Worm (Caenorhabditis elegans) whole organism, L1 larva: ENCODE data around the gene oac-7.

Source experiments
- ces-1 ChIP-seq: fragments of 150-350 bp; optimal IDR thresholded peaks from 2 replicates; lab custom pipeline; 2014; ENCODE audit warnings: missing biosample characterization, missing genetic modification reagents, missing genetic modification characterization
- unc-86 ChIP-seq: sonication (generic microtip); optimal IDR thresholded peaks from 2 replicates; lab custom pipeline; 2016; ENCODE audit warnings: missing genetic modification characterization, missing compliant biosample characterization
- ztf-11 ChIP-seq, 2 experiments: sonication (generic microtip); optimal IDR thresholded peaks; 2 replicates each; lab custom pipeline; 2016 to 2017; ENCODE audit warnings: missing genetic modification characterization in 2 of 2, missing biosample characterization in 1 of 2, missing compliant biosample characterization in 1 of 2

Gene oac-7

DNA sequence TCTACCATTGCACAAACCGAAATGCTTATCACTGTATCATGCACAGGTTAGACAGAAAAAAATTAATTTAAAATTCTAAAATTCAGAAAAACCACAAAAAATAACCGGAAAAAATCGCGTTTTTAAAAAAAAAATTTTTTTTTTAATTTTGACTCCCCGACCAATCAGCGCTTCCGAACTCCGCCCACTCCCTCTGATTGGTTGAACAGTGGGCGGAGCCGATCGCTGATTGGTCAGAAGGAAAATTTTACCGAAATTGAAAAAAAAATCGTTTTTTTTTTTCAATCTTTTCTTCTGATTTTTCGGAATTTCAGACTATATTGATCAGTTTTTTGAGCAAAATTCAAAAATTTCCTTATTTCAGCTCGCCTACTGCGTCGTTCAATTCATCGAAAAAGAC lies 51.7 kb downstream of the oac-7 start:
- TF ChIP-seq ces-1 (GFP tag; lab: Kevin White, UChicago) (no peak), unc-86 (no peak), ztf-11 (tag; optimal IDR thresholded peaks at IDR 0.05; lab: Kevin White, UChicago) (no peak)
